Fruit fly (Drosophila melanogaster): ENCODE results near the gene Tlk.

- TF ChIP-seq CG32121 (GFP tag; IDR thresholded peaks at IDR 0.05): peak; percentile 80
- peak; percentile 56 for TF ChIP-seq CG10348 (GFP tag; IDR thresholded peaks at IDR 0.05)
- peak; percentile 82 for TF ChIP-seq CG9948 (tag; optimal IDR thresholded peaks at IDR 0.05)
- peak; percentile 86 for TF ChIP-seq Ets98B (GFP tag; IDR thresholded peaks at IDR 0.05)
- TF ChIP-seq CG34367 (tag; optimal IDR thresholded peaks at IDR 0.05): peak; percentile 62
- TF ChIP-seq gl (tag; optimal IDR thresholded peaks at IDR 0.05): peak; percentile 25
- peak; percentile 29 for TF ChIP-seq EcR (GFP tag; optimal IDR thresholded peaks at IDR 0.05)
Measured at dm6 chrX:3750232-3751075, 30.6 kb downstream of the Tlk start.

Measured in whole organism, pupa.